Worm (Caenorhabditis elegans) whole organism, L4/young adult: Measurements from ENCODE around the gene C29E4.17.

Experiments
- W03F9.2 ChIP-seq: fragments of 150-350 bp; optimal IDR thresholded peaks from 2 replicates; lab custom pipeline; 2014; ENCODE audit warnings: missing biosample characterization, missing genetic modification characterization
- dao-5 ChIP-seq: sonication (generic microtip); optimal IDR thresholded peaks from 2 replicates; lab custom pipeline; 2016; ENCODE audit warnings: missing genotype, missing genetic modification characterization, moderate library complexity, missing compliant biosample characterization
- him-1 ChIP-seq: sonication (generic microtip); optimal IDR thresholded peaks from 2 replicates; lab custom pipeline; 2016; ENCODE audit warnings: missing genotype, missing genetic modification reagents, missing genetic modification characterization, missing compliant biosample characterization

Gene C29E4.17

ce11 chrIII:7972061-7972460 lies 49.8 kb downstream of the C29E4.17 start, which contains the start of gene F54H12.5:
F54H12.5 (minus strand) TSS chrIII:7972161.
- no peak for TF ChIP-seq dao-5 (tag; lab: Kevin White, UChicago)
- no peak for TF ChIP-seq him-1 (tag; lab: Kevin White, UChicago)
- no peak for TF ChIP-seq W03F9.2 (tag; lab: Kevin White, UChicago)
